Worm (Caenorhabditis elegans) whole organism, late embryonic: ENCODE results near the gene jud-4.
A peak's percentile ranks its signal among the peaks of the same experiment; 100 is the strongest.

ENCODE experiments used
- C08G9.2 ChIP-seq: sonication (generic microtip); optimal IDR thresholded peaks from 2 replicates; lab custom pipeline; 2016; ENCODE audit warnings: mild to moderate bottlenecking, missing genetic modification characterization, moderate library complexity, missing compliant biosample characterization
- C38D4.7 ChIP-seq: fragments of 200-800 bp; sonication (Bioruptor generic); optimal IDR thresholded peaks from 2 replicates; lab custom pipeline; 2018; ENCODE audit warnings: mild to moderate bottlenecking, missing genetic modification characterization, moderate library complexity, missing compliant biosample characterization
- F13H6.1 ChIP-seq: sonication (generic microtip); optimal IDR thresholded peaks from 2 replicates; lab custom pipeline; 2016; ENCODE audit warnings: missing genetic modification characterization, missing compliant biosample characterization
- K02D7.2 ChIP-seq: sonication (generic microtip); optimal IDR thresholded peaks from 2 replicates; lab custom pipeline; 2017; ENCODE audit warnings: mild to moderate bottlenecking, missing genetic modification characterization, missing compliant biosample characterization
- K09A11.1 ChIP-seq: sonication (generic microtip); optimal IDR thresholded peaks from 2 replicates; lab custom pipeline; 2017; ENCODE audit warnings: antibody characterized with exemption, mild to moderate bottlenecking, missing genetic modification characterization, missing compliant biosample characterization; ENCODE audit not compliant: insufficient read depth
- T23F11.4 ChIP-seq: fragments of 200-800 bp; sonication (Bioruptor generic); optimal IDR thresholded peaks from 2 replicates; lab custom pipeline; 2018; ENCODE audit warnings: mild to moderate bottlenecking, missing genetic modification characterization, missing compliant biosample characterization
- Y22D7AL.16 ChIP-seq: sonication (generic microtip); optimal IDR thresholded peaks from 2 replicates; lab custom pipeline; 2016; ENCODE audit warnings: missing genetic modification characterization, missing compliant biosample characterization
- ahr-1 ChIP-seq: sonication (generic microtip); optimal IDR thresholded peaks from 2 replicates; lab custom pipeline; 2016; ENCODE audit warnings: missing genetic modification characterization, missing compliant biosample characterization
- ceh-14 ChIP-seq: sonication (generic microtip); optimal IDR thresholded peaks from 2 replicates; lab custom pipeline; 2016; ENCODE audit warnings: missing genotype, missing genetic modification characterization, missing compliant biosample characterization
- ceh-18 ChIP-seq: sonication (generic microtip); optimal IDR thresholded peaks from 2 replicates; lab custom pipeline; 2016; ENCODE audit warnings: missing genetic modification characterization, missing compliant biosample characterization
- ceh-19 ChIP-seq: fragments of 200-800 bp; sonication (Bioruptor generic); optimal IDR thresholded peaks from 2 replicates; lab custom pipeline; 2018; ENCODE audit warnings: mild to moderate bottlenecking, missing genetic modification characterization, missing compliant biosample characterization
- ceh-22 ChIP-seq: sonication (generic microtip); optimal IDR thresholded peaks from 2 replicates; lab custom pipeline; 2017; ENCODE audit warnings: missing biosample characterization, missing genetic modification characterization
- ceh-24 ChIP-seq: sonication (generic microtip); optimal IDR thresholded peaks from 2 replicates; lab custom pipeline; 2016; ENCODE audit warnings: mild to moderate bottlenecking, missing genetic modification characterization, missing compliant biosample characterization
- ceh-34 ChIP-seq: sonication (generic microtip); optimal IDR thresholded peaks from 2 replicates; lab custom pipeline; 2016; ENCODE audit warnings: mild to moderate bottlenecking, missing genetic modification characterization, missing compliant biosample characterization
- ceh-48 ChIP-seq: sonication (generic microtip); optimal IDR thresholded peaks from 2 replicates; lab custom pipeline; 2016; ENCODE audit warnings: missing genetic modification characterization, inconsistent platforms, missing compliant biosample characterization
- ceh-9 ChIP-seq: sonication (generic microtip); optimal IDR thresholded peaks from 2 replicates; lab custom pipeline; 2016; ENCODE audit warnings: mild to moderate bottlenecking, missing genetic modification characterization, inconsistent platforms, missing compliant biosample characterization
- che-1 ChIP-seq: sonication (generic microtip); optimal IDR thresholded peaks from 2 replicates; lab custom pipeline; 2016; ENCODE audit warnings: mild to moderate bottlenecking, missing genetic modification characterization, missing compliant biosample characterization
- dmd-4 ChIP-seq: sonication (generic microtip); optimal IDR thresholded peaks from 2 replicates; lab custom pipeline; 2016; ENCODE audit warnings: borderline replicate concordance, missing genetic modification characterization, missing compliant biosample characterization
- elt-4 ChIP-seq: sonication (generic microtip); optimal IDR thresholded peaks from 2 replicates; lab custom pipeline; 2016; ENCODE audit warnings: missing genetic modification characterization, missing compliant biosample characterization
- ets-4 ChIP-seq: sonication (generic microtip); optimal IDR thresholded peaks from 2 replicates; lab custom pipeline; 2016; ENCODE audit warnings: missing genetic modification characterization, missing compliant biosample characterization
- eyg-1 ChIP-seq: sonication (generic microtip); optimal IDR thresholded peaks from 2 replicates; lab custom pipeline; 2016; ENCODE audit warnings: missing genotype, missing genetic modification characterization, missing compliant biosample characterization
- fax-1 ChIP-seq: sonication (generic microtip); optimal IDR thresholded peaks from 2 replicates; lab custom pipeline; 2016; ENCODE audit warnings: missing genotype, missing genetic modification characterization, missing compliant biosample characterization
- fkh-10 ChIP-seq: fragments of 150-350 bp; optimal IDR thresholded peaks from 2 replicates; lab custom pipeline; 2014; ENCODE audit warnings: missing biosample characterization, missing genetic modification reagents, missing genetic modification characterization
- gmeb-2 ChIP-seq: sonication (generic microtip); optimal IDR thresholded peaks from 2 replicates; lab custom pipeline; 2016; ENCODE audit warnings: missing genetic modification characterization, inconsistent platforms, missing compliant biosample characterization
- hlh-13 ChIP-seq: fragments of 200-800 bp; sonication (Bioruptor generic); optimal IDR thresholded peaks from 2 replicates; lab custom pipeline; 2018; ENCODE audit warnings: mild to moderate bottlenecking, missing genetic modification characterization, missing compliant biosample characterization
- hlh-15 ChIP-seq: sonication (generic microtip); optimal IDR thresholded peaks from 2 replicates; lab custom pipeline; 2016; ENCODE audit warnings: missing genetic modification characterization, missing compliant biosample characterization
- hlh-30 ChIP-seq: sonication (generic microtip); optimal IDR thresholded peaks from 2 replicates; lab custom pipeline; 2017; ENCODE audit warnings: antibody characterized with exemption, missing genetic modification characterization, missing compliant biosample characterization; ENCODE audit not compliant: insufficient read depth
- hlh-6 ChIP-seq: sonication (generic microtip); optimal IDR thresholded peaks from 2 replicates; lab custom pipeline; 2016; ENCODE audit warnings: missing genotype, missing genetic modification characterization, missing compliant biosample characterization
- hlh-8 ChIP-seq: sonication (generic microtip); optimal IDR thresholded peaks from 2 replicates; lab custom pipeline; 2016; ENCODE audit warnings: missing genotype, missing genetic modification characterization, missing compliant biosample characterization
- lim-6 ChIP-seq: sonication (generic microtip); optimal IDR thresholded peaks from 2 replicates; lab custom pipeline; 2016; ENCODE audit warnings: missing genetic modification characterization, missing compliant biosample characterization
- lin-11 ChIP-seq: fragments of 200-800 bp; sonication (Bioruptor generic); optimal IDR thresholded peaks from 2 replicates; lab custom pipeline; 2018; ENCODE audit warnings: mild to moderate bottlenecking, missing genetic modification characterization, missing compliant biosample characterization
- madf-2 ChIP-seq: sonication (generic microtip); optimal IDR thresholded peaks from 2 replicates; lab custom pipeline; 2017; ENCODE audit warnings: missing genetic modification characterization, missing compliant biosample characterization
- nfya-1 ChIP-seq: sonication (generic microtip); optimal IDR thresholded peaks from 2 replicates; lab custom pipeline; 2017; ENCODE audit warnings: missing genetic modification characterization, mild to moderate bottlenecking, missing compliant biosample characterization, antibody characterized with exemption, moderate library complexity
- nhr-11 ChIP-seq: fragments of 150-350 bp; optimal IDR thresholded peaks from 2 replicates; lab custom pipeline; 2014; ENCODE audit warnings: missing biosample characterization, missing genetic modification characterization
- nhr-232 ChIP-seq: sonication (generic microtip); optimal IDR thresholded peaks from 2 replicates; lab custom pipeline; 2016; ENCODE audit warnings: missing genetic modification characterization, missing compliant biosample characterization
- pha-2 ChIP-seq: sonication (generic microtip); optimal IDR thresholded peaks from 2 replicates; lab custom pipeline; 2017; ENCODE audit warnings: mild to moderate bottlenecking, missing genetic modification characterization, missing compliant biosample characterization
- pha-4 ChIP-seq: fragments of 150-350 bp; optimal IDR thresholded peaks from 2 replicates; lab custom pipeline; 2018; ENCODE audit warnings: missing biosample characterization, missing genetic modification reagents, missing genetic modification characterization
- pqm-1 ChIP-seq: sonication (generic microtip); optimal IDR thresholded peaks from 2 replicates; lab custom pipeline; 2016; ENCODE audit warnings: missing genetic modification characterization, missing compliant biosample characterization
- syd-9 ChIP-seq: sonication (generic microtip); optimal IDR thresholded peaks from 2 replicates; lab custom pipeline; 2016; ENCODE audit warnings: mild to moderate bottlenecking, missing genetic modification characterization, moderate library complexity, missing compliant biosample characterization
- tbx-2 ChIP-seq: sonication (generic microtip); optimal IDR thresholded peaks from 2 replicates; lab custom pipeline; 2016; ENCODE audit warnings: missing genetic modification characterization, missing compliant biosample characterization
- tbx-7 ChIP-seq: sonication (generic microtip); optimal IDR thresholded peaks from 2 replicates; lab custom pipeline; 2016; ENCODE audit warnings: missing genotype, missing genetic modification characterization, missing compliant biosample characterization
- unc-3 ChIP-seq, 2 experiments: fragments of 200-800 bp in 1 of 2; sonication (Bioruptor generic) in 1 of 2; sonication (generic microtip) in 1 of 2; conservative IDR thresholded peaks in 1 of 2; optimal IDR thresholded peaks in 1 of 2; 2 replicates each; pipeline versions ENCODE4 v1.3.6 to Lab custom; 2016 to 2022; ENCODE audit warnings: missing compliant biosample characterization in 2 of 2, missing genetic modification characterization in 2 of 2, missing genetic modification reagents in 1 of 2
- unc-42 ChIP-seq: sonication (generic microtip); optimal IDR thresholded peaks from 2 replicates; lab custom pipeline; 2016; ENCODE audit warnings: missing genotype, missing genetic modification characterization, missing compliant biosample characterization
- unc-86 ChIP-seq: sonication (generic microtip); optimal IDR thresholded peaks from 2 replicates; lab custom pipeline; 2016; ENCODE audit warnings: missing genetic modification characterization, missing compliant biosample characterization
- zip-5 ChIP-seq: sonication (generic microtip); optimal IDR thresholded peaks from 2 replicates; lab custom pipeline; 2016; ENCODE audit warnings: missing genetic modification characterization, missing compliant biosample characterization

Gene jud-4

ce11 chrX:15297396-15297827, 13.5 kb downstream of the jud-4 start (continued):
- TF ChIP-seq tbx-7 (no peak), nhr-232 (tag; lab: Kevin White, UChicago) (peak; percentile 56), hlh-13 (GFP tag; lab: Kevin White, UChicago) (peak; percentile 66), nhr-11 (tag; lab: Kevin White, UChicago) (no peak), ceh-22 (tag; lab: Kevin White, UChicago) (no peak), hlh-30 (no peak), fkh-10 (GFP tag; lab: Kevin White, UChicago) (no peak), zip-5 (tag; lab: Kevin White, UChicago) (peak; percentile 38), tbx-2 (tag; lab: Kevin White, UChicago) (peak; percentile 34), ahr-1 (tag; lab: Kevin White, UChicago) (no peak), madf-2 (tag; lab: Kevin White, UChicago) (peak; percentile 44), unc-86 (tag; lab: Kevin White, UChicago) (peak; percentile 28), K02D7.2 (tag; lab: Kevin White, UChicago) (no peak), nfya-1 (tag; lab: Kevin White, UChicago) (no peak), lin-11 (peak; percentile 69), che-1 (peak; percentile 74), ceh-34 (peak; percentile 65), C38D4.7 (GFP tag; lab: Kevin White, UChicago) (peak; percentile 57), dmd-4 (no peak), ceh-9 (tag; lab: Kevin White, UChicago) (peak; percentile 36), syd-9 (tag; lab: Kevin White, UChicago) (no peak), ets-4 (tag; lab: Kevin White, UChicago) (no peak), Y22D7AL.16 (tag; lab: Kevin White, UChicago) (peak; percentile 15), eyg-1 (tag; lab: Kevin White, UChicago) (peak; percentile 23), fax-1 (tag; lab: Kevin White, UChicago) (peak; percentile 37), gmeb-2 (tag; lab: Kevin White, UChicago) (peak; percentile 74), ceh-48 (peak; percentile 42), T23F11.4 (peak; percentile 31)

DNA sequence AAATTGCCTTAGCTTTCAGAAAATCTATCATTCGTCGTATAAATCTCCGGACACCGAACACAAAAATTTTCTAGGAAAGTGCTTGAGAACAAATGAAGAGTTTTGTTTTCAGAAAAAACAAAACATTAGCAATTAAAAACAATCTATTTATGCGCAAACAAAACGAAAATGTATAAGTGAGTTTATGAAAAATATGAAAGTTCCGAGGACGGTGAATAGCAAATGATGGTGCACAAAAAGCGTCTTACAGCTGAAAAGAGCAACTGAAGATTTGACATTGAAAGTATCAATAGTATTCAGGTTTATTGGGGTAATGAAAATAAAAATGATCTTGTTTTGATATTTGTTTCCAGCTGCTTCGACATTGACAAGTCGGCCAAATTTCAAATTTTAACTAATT, 16.1 kb downstream of the jud-4 start:
- TF ChIP-seq lim-6 (tag; lab: Kevin White, UChicago) (no peak), ceh-24 (tag; lab: Kevin White, UChicago) (no peak), hlh-6 (tag; lab: Kevin White, UChicago) (no peak), ceh-19 (GFP tag; lab: Kevin White, UChicago) (no peak), che-1 (no peak), fkh-10 (GFP tag; lab: Kevin White, UChicago) (no peak), zip-5 (tag; lab: Kevin White, UChicago) (no peak), F13H6.1 (tag; lab: Kevin White, UChicago) (no peak), ceh-9 (tag; lab: Kevin White, UChicago) (no peak), unc-86 (tag; lab: Kevin White, UChicago) (no peak), nhr-11 (tag; lab: Kevin White, UChicago) (no peak), ceh-18 (tag; lab: Kevin White, UChicago) (no peak), pha-2 (tag; lab: Kevin White, UChicago) (no peak), nfya-1 (tag; lab: Kevin White, UChicago) (no peak), dmd-4 (no peak), hlh-15 (tag; lab: Kevin White, UChicago) (no peak)

DNA sequence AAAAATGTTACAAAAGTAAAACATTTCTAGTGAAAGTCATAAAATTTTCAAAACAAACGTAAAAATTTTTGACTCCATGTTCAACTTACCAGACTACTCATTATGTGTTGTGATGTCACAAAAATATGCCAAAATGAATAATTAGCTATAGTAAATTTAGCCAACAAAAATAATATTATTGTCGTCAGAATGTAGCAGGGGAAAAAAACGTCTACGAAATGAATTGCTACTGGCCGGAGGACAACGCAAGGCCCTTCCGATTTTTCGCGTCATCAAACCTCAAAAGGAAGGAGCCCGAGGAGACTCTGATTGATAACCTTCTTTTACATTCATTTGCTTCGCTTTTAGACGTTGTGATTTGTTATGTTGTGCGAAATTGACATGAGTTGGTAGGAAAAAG, 18.9 kb downstream of the jud-4 start, which contains the start of gene ser-2:
Gene ser-2 (minus strand): TSS at position 101 of the 400 bp plus-strand sequence.
- TF ChIP-seq elt-4 (tag; lab: Kevin White, UChicago) (no peak), pha-4 (tag; lab: Kevin White, UChicago) (no peak), pha-2 (tag; lab: Kevin White, UChicago) (no peak), hlh-8 (tag; lab: Kevin White, UChicago) (no peak), pqm-1 (tag; lab: Kevin White, UChicago) (no peak), C38D4.7 (GFP tag; lab: Kevin White, UChicago) (no peak), C08G9.2 (no peak), ceh-14 (tag; lab: Kevin White, UChicago) (no peak), nfya-1 (tag; lab: Kevin White, UChicago) (no peak), tbx-2 (tag; lab: Kevin White, UChicago) (no peak), ceh-22 (tag; lab: Kevin White, UChicago) (no peak), K09A11.1 (tag; lab: Kevin White, UChicago) (no peak), unc-3 (GFP tag; conservative IDR thresholded peaks at IDR 0.05; lab: Robert Waterston, UW) (no peak), unc-3 (tag; optimal IDR thresholded peaks at IDR 0.05; lab: Kevin White, UChicago) (no peak), lim-6 (tag; lab: Kevin White, UChicago) (no peak), unc-86 (tag; lab: Kevin White, UChicago) (no peak), unc-42 (no peak)
